Worm (Caenorhabditis elegans): ENCODE results near the gene mcm-5.

Gene mcm-5

ce11 chrIII:4271059-4271458 lies 20.0 kb downstream of the mcm-5 start:
- no peak for TF ChIP-seq unc-62 (GFP tag; optimal IDR thresholded peaks at IDR 0.05)

ce11 chrIII:4269220-4269935 lies 21.7 kb downstream of the mcm-5 start, which contains the start of the genes sftb-1 and R10E4.1:
Gene sftb-1 (minus strand): TSS chrIII:4269270.
Gene R10E4.1 (plus strand): TSS chrIII:4269743.
- no peak for TF ChIP-seq unc-62 (GFP tag; optimal IDR thresholded peaks at IDR 0.05)

DNA sequence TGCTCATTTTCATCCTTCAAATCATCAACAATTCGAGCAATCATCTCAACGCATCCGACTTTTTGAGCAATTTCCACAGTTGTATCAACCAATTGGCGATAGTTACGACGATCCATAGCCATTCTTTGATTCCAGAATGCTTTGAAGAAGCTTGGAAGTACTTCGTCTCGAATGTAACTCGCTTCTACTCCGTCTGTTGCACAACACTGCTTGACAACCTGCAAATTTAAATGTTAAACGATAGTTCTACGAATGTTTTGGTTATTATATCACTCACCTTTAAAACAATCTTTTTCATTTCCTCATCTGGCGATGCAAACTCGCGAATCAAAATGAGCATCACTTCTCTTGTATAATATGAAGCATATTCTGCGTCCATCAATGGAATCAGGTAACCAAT lies 25.2 kb downstream of the mcm-5 start:
- no peak for TF ChIP-seq unc-62 (GFP tag; optimal IDR thresholded peaks at IDR 0.05)

ce11 chrIII:4263048-4263447 lies 28.0 kb downstream of the mcm-5 start, which contains the start of gene T08A11.1:
Gene T08A11.1 (minus strand): TSS chrIII:4263148.
- no peak for TF ChIP-seq unc-62 (GFP tag; optimal IDR thresholded peaks at IDR 0.05)

DNA sequence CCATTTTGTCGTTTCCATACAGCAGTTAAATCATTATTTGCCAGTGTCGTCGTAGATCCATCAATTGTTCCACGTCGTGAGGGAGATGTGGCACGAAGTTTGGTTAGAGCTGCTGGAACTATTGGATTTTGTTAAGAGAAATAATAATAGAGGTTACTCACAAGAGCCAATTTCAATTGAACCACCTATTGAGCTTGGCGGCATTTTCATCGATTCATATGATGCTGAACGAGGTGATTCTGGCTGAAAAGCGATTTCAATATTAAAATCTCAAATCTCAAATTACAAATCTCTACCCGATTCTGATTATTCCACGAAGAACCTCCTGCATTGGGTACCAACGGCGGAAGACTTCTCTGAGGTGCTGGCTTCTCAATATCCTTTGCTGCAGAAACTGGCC lies 33.2 kb downstream of the mcm-5 start:
- TF ChIP-seq unc-62 (GFP tag; optimal IDR thresholded peaks at IDR 0.05): no peak

- TF ChIP-seq unc-62 (GFP tag; optimal IDR thresholded peaks at IDR 0.05): no peak
Measured at ce11 chrIII:4247571-4247970, 43.5 kb downstream of the mcm-5 start, which contains the start of gene Y44F5A.1. Gene Y44F5A.1 (minus strand): TSS chrIII:4247671.

ce11 chrIII:4244285-4244684 lies 46.8 kb downstream of the mcm-5 start, which contains the start of gene zhit-2:
Gene zhit-2 (minus strand): TSS chrIII:4244385.
- TF ChIP-seq unc-62 (GFP tag; optimal IDR thresholded peaks at IDR 0.05): no peak

- no peak for TF ChIP-seq unc-62 (GFP tag; optimal IDR thresholded peaks at IDR 0.05)
Measured at ce11 chrIII:4243461-4243860, 47.6 kb downstream of the mcm-5 start, which contains the start of gene mrpl-21. Gene mrpl-21 (minus strand): TSS chrIII:4243561.

ce11 chrIII:4242225-4242862 lies 48.7 kb downstream of the mcm-5 start, which contains the start of gene F43C1.7:
Gene F43C1.7 (minus strand): TSS chrIII:4242575.
- no peak for TF ChIP-seq unc-62 (GFP tag; optimal IDR thresholded peaks at IDR 0.05)

DNA sequence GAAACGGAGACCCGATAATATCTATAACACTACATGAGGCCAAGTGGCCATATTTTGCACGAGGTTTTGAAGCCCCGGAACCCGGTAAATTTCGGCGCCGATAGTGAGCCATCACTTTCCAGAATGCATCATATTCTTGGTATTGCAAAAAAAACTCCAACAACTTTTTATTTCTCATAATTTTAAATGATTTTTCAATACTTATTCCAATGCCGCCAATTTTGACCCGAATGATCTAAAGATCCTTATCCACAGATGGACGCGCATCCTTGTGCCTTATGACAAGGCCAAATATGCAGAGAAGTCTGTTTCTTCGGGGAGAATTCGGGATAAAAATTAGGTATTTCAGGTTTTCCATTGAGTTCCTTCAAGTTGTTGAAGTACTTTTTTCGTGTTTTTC lies 49.9 kb downstream of the mcm-5 start:
- TF ChIP-seq unc-62 (GFP tag; optimal IDR thresholded peaks at IDR 0.05): no peak

DNA sequence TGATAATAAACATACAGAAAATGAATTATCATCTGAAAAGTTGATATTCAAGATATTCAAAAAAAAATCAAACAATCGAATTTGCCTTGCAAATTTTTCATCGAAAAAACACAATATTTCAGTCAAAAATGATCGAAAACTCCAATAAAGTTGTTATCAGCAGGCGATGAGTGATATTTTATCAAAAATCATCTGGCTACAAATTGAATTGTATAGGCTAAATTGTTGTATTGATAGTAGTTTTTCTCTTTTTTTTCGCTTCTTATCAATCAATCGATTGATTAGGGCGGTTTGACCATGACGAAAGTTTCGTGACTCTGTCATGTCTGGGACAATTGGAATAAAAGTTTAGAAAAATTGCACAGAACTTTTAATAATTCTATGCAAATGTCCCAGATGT lies 50.9 kb downstream of the mcm-5 start:
- no peak for TF ChIP-seq unc-62 (GFP tag; optimal IDR thresholded peaks at IDR 0.05)
